Fruit fly (Drosophila melanogaster) whole organism, pupa: Measurements from ENCODE around the gene Fit1.

ENCODE experiments used
- CG12605 ChIP-seq: fragments of 200-800 bp; sonication (Bioruptor generic); IDR thresholded peaks from 2 replicates; pipeline ENCODE4 v1.3.6; 2022; ENCODE audit warnings: missing biosample characterization, missing genetic modification characterization
- CG14655 ChIP-seq: fragments of 200-800 bp; sonication (Bioruptor generic); optimal IDR thresholded peaks from 3 replicates; lab custom pipeline; 2017; ENCODE audit warnings: mild to moderate bottlenecking, missing biosample characterization, missing genetic modification reagents, missing genetic modification characterization
- CG9948 ChIP-seq: fragments of 200-800 bp; sonication (Bioruptor generic); optimal IDR thresholded peaks from 2 replicates; lab custom pipeline; 2018; ENCODE audit warnings: missing biosample characterization, mild to moderate bottlenecking, missing genetic modification characterization, moderate library complexity
- EcR ChIP-seq: fragments of 200-800 bp; sonication (Bioruptor generic); optimal IDR thresholded peaks from 3 replicates; lab custom pipeline; 2019; ENCODE audit warnings: missing biosample characterization, missing genetic modification characterization, mild to moderate bottlenecking, moderate library complexity, missing genetic modification reagents
- Ets98B ChIP-seq: fragments of 200-800 bp; sonication (Bioruptor generic); IDR thresholded peaks from 2 replicates; pipeline ENCODE4 v1.3.6; 2022; ENCODE audit warnings: missing biosample characterization, missing genetic modification characterization
- gl ChIP-seq: fragments of 200-800 bp; sonication (Bioruptor generic); optimal IDR thresholded peaks from 2 replicates; lab custom pipeline; 2018; ENCODE audit warnings: missing biosample characterization, mild to moderate bottlenecking, missing genetic modification characterization

dm6 chr3L:4115701-4116100 is 12.3 kb downstream of the Fit1 start:
- TF ChIP-seq CG9948 (tag; lab: Kevin White, UChicago) (no peak), CG14655 (GFP tag; lab: Kevin White, UChicago) (no peak), CG12605 (GFP tag; lab: Robert Waterston, UW) (no peak), Ets98B (no peak), gl (tag; lab: Kevin White, UChicago) (no peak), EcR (GFP tag; lab: Kevin White, UChicago) (no peak)
